Fruit fly (Drosophila melanogaster) whole organism, pupa: ENCODE data around the gene Dnai2.

Experiments used
- CG34367 ChIP-seq: fragments of 200-800 bp; sonication (Bioruptor generic); optimal IDR thresholded peaks from 2 replicates; lab custom pipeline; 2018; ENCODE audit warnings: missing biosample characterization, mild to moderate bottlenecking, missing genetic modification characterization
- CG4496 ChIP-seq: fragments of 200-800 bp; sonication (Bioruptor generic); IDR thresholded peaks from 3 replicates; pipeline ENCODE4 v1.3.6; 2022; ENCODE audit warnings: missing biosample characterization, missing genetic modification characterization
- CG8159 ChIP-seq: fragments of 200-800 bp; sonication (Bioruptor generic); optimal IDR thresholded peaks from 3 replicates; lab custom pipeline; 2018; ENCODE audit warnings: missing biosample characterization, mild to moderate bottlenecking, missing genetic modification characterization, moderate library complexity
- EcR ChIP-seq: fragments of 200-800 bp; sonication (Bioruptor generic); optimal IDR thresholded peaks from 3 replicates; lab custom pipeline; 2019; ENCODE audit warnings: missing biosample characterization, missing genetic modification characterization, mild to moderate bottlenecking, moderate library complexity, missing genetic modification reagents

DNA sequence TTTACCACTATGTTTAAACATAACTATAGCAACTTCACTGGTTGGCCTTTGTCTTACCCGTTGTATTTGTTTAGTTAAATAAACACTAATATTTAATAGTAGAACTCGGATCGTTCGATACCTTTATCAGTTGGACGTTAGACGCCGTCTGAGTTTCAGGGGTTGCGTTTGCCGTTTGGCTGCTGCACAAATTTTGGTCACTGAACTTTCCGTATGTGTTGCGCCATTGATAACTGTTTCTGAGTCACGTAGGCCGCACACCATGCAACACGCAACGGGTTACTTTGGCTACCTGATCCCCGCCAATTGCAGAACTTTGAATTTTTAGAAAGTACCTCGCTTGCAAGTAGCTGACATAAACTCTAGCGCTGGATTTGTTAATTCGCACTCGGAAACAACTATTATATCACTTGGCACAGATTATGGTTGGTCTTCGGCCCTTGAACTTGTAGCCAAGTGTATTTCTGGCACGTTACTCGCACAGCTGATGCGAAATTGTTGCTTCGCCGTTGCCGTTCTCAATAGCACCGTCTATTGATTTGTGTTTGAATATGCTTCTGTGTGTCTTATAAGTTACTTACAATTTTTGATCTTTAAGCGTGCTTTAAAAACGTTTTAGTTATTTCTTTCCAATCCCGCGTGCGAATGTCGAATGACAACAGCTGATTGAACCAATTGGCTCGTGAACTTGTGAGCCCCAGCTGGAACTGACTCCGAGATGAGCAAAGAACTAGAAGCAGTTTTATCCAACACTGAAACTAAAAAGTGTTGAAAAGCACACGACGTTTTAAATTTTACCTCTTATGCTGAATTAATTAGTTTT lies 2.6 kb downstream of the Dnai2 start, which contains the start of gene Dph1:
- TF ChIP-seq CG4496 (GFP tag; lab: Robert Waterston, UW) (peak; percentile 98), CG34367 (tag; lab: Kevin White, UChicago) (peak; percentile 92), CG8159 (tag; lab: Kevin White, UChicago) (peak; percentile 91), EcR (peak; percentile 93)
